Worm (Caenorhabditis elegans): ENCODE results near the gene Y71H2AM.25.

DNA sequence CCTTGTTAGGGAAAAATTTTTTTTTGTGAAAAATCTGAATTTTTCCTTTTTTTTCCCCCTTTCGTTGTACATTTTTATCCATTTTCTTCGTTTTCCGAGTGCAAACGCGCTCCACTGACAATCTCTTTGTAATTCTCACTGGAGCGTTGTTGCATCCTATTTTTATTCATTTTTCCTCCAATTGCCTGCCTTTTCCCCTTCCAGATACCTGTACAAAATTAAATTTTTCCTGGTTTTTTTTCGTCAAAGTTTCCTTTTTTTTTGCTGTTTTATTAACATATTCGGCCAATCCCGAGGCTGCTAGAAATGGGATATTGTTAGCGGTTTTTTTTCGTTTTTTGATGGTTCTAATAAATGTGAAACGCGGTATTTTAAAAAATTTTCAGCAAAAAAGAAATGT, 9.1 kb downstream of the Y71H2AM.25 start:
- TF ChIP-seq ceh-2 (tag; optimal IDR thresholded peaks at IDR 0.05) (no peak), pat-9 (tag; optimal IDR thresholded peaks at IDR 0.05) (no peak), dmd-4 (tag; optimal IDR thresholded peaks at IDR 0.05; ENCODE audit: borderline replicate concordance) (no peak), hlh-30 (tag; optimal IDR thresholded peaks at IDR 0.05; ENCODE audit: insufficient read depth) (no peak), pha-4 (tag; optimal IDR thresholded peaks at IDR 0.05) (no peak), ama-1 (optimal IDR thresholded peaks at IDR 0.05) (no peak)

Measured in whole organism, late embryonic.